Worm (Caenorhabditis elegans): ENCODE results near the gene tftc-3.

Gene tftc-3

DNA sequence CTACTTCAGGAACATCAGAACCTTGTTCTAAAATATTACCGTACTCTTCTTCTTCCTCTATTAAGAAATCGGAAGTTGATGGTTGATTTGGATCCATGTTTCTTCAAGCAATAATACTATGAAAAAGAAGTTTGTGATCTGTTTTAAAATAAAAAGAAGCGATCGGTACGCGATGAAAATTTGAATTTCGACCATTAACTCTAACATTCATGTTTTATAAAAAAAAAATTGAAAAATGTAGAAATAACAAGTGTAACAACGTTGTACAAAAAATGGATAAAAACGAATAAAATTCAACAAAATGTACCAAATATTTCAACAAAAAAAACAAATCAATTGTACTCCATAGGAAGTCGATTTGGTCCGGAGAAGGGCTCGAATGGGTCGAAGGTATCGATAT lies at the start of gene tftc-3:
TSS of gene tftc-3 (minus strand) at position 101 of the 400 bp plus-strand sequence.
- TF ChIP-seq unc-39 (tag; optimal IDR thresholded peaks at IDR 0.05), result no peak
- TF ChIP-seq pha-4 (tag; optimal IDR thresholded peaks at IDR 0.05), result no peak
- no peak for TF ChIP-seq ztf-4 (tag; optimal IDR thresholded peaks at IDR 0.05)
- no peak for TF ChIP-seq skn-1 (tag; optimal IDR thresholded peaks at IDR 0.05)
- no peak for TF ChIP-seq eor-1 (tag; optimal IDR thresholded peaks at IDR 0.05)
- no peak for TF ChIP-seq lsy-12 (tag; optimal IDR thresholded peaks at IDR 0.05)
- TF ChIP-seq ama-1 (optimal IDR thresholded peaks at IDR 0.05), result no peak
- no peak for TF ChIP-seq ceh-82 (tag; optimal IDR thresholded peaks at IDR 0.05)
- TF ChIP-seq lin-15B (tag; optimal IDR thresholded peaks at IDR 0.05), result no peak
- no peak for TF ChIP-seq ZK546.5 (tag; optimal IDR thresholded peaks at IDR 0.05)
- no peak for TF ChIP-seq nhr-43 (tag; optimal IDR thresholded peaks at IDR 0.05; ENCODE audit: poor library complexity, severe bottlenecking)
- no peak for TF ChIP-seq ceh-9 (tag; optimal IDR thresholded peaks at IDR 0.05)
- no peak for TF ChIP-seq ceh-16 (tag; optimal IDR thresholded peaks at IDR 0.05)

- no peak for TF ChIP-seq lin-15B (tag; optimal IDR thresholded peaks at IDR 0.05)
- TF ChIP-seq pha-4 (tag; optimal IDR thresholded peaks at IDR 0.05), result peak; percentile 70
- peak; percentile 27 for TF ChIP-seq jun-1 (tag; optimal IDR thresholded peaks at IDR 0.05)
- no peak for TF ChIP-seq mml-1 (tag; optimal IDR thresholded peaks at IDR 0.05)
- no peak for TF ChIP-seq daf-12 (tag; optimal IDR thresholded peaks at IDR 0.05)
- TF ChIP-seq hmg-11 (tag; optimal IDR thresholded peaks at IDR 0.05), result no peak
- no peak for TF ChIP-seq lsy-12 (tag; optimal IDR thresholded peaks at IDR 0.05)
- peak; percentile 81 for TF ChIP-seq elt-2 (tag; optimal IDR thresholded peaks at IDR 0.05)
- peak; percentile 84 for TF ChIP-seq pqm-1 (tag; optimal IDR thresholded peaks at IDR 0.05)
- TF ChIP-seq tbx-2 (tag; optimal IDR thresholded peaks at IDR 0.05), result no peak
Observed at ce11 chrV:10256050-10256449, 45.9 kb upstream of the tftc-3 start, which contains the start of gene nhr-232. TSS of gene nhr-232 (plus strand) at chrV:10256170.

- TF ChIP-seq pqm-1 (tag; optimal IDR thresholded peaks at IDR 0.05) (peak; percentile 32), jun-1 (tag; optimal IDR thresholded peaks at IDR 0.05) (no peak), skn-1 (tag; optimal IDR thresholded peaks at IDR 0.05) (no peak), elt-2 (tag; optimal IDR thresholded peaks at IDR 0.05) (peak; percentile 13), ceh-16 (tag; optimal IDR thresholded peaks at IDR 0.05) (no peak), egl-5 (tag; optimal IDR thresholded peaks at IDR 0.05) (no peak), mdl-1 (tag; optimal IDR thresholded peaks at IDR 0.05) (no peak), nfya-1 (tag; optimal IDR thresholded peaks at IDR 0.05; ENCODE audit: insufficient read depth) (peak; percentile 7), pha-4 (tag; optimal IDR thresholded peaks at IDR 0.05) (peak; percentile 62), unc-62 (GFP tag; optimal IDR thresholded peaks at IDR 0.05) (no peak), nhr-28 (tag; optimal IDR thresholded peaks at IDR 0.05) (no peak)
Observed at ce11 chrV:10255005-10255472, 44.9 kb upstream of the tftc-3 start, which contains the start of gene rop-1. TSS of gene rop-1 (minus strand) at chrV:10255055.

ce11 chrV:10252682-10253081 lies 42.5 kb upstream of the tftc-3 start:
- TF ChIP-seq unc-39 (tag; optimal IDR thresholded peaks at IDR 0.05) (no peak), ama-1 (optimal IDR thresholded peaks at IDR 0.05) (peak; percentile 53), daf-12 (tag; optimal IDR thresholded peaks at IDR 0.05) (no peak)

DNA sequence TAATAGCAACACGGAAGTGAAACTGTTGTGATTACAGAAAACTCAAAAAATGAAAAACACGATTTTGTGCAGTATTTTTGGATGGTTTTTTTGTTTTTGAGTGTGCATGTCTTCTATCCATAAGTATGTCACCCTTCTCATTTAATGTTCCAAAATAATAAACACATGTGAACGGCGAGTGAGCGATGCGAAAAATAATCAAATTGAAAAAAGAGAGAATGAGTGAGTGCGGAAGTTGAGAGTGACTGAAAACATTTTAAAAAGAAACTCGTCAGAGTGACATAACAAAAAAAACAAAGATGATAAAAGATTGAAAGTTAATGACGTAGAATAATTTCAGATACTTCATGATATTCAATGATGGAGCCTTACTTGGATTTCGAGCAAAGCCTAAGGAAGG lies 39.4 kb upstream of the tftc-3 start:
- TF ChIP-seq lsy-12 (tag; optimal IDR thresholded peaks at IDR 0.05) (no peak), nhr-28 (tag; optimal IDR thresholded peaks at IDR 0.05) (no peak), egl-5 (tag; optimal IDR thresholded peaks at IDR 0.05) (no peak), ceh-28 (tag; optimal IDR thresholded peaks at IDR 0.05) (no peak), daf-12 (tag; optimal IDR thresholded peaks at IDR 0.05) (no peak), nhr-12 (tag; optimal IDR thresholded peaks at IDR 0.05) (no peak), unc-62 (GFP tag; optimal IDR thresholded peaks at IDR 0.05) (no peak), tbx-2 (tag; optimal IDR thresholded peaks at IDR 0.05) (no peak), nhr-25 (tag; optimal IDR thresholded peaks at IDR 0.05) (no peak), lin-15B (tag; optimal IDR thresholded peaks at IDR 0.05) (no peak), skn-1 (tag; optimal IDR thresholded peaks at IDR 0.05) (no peak), fkh-2 (tag; optimal IDR thresholded peaks at IDR 0.05) (no peak), pqm-1 (tag; optimal IDR thresholded peaks at IDR 0.05) (no peak), aly-2 (tag; optimal IDR thresholded peaks at IDR 0.05) (no peak), ama-1 (optimal IDR thresholded peaks at IDR 0.05) (no peak), ceh-82 (tag; optimal IDR thresholded peaks at IDR 0.05) (no peak), mml-1 (tag; optimal IDR thresholded peaks at IDR 0.05) (no peak), ztf-11 (tag; optimal IDR thresholded peaks at IDR 0.05) (no peak), egl-27 (tag; optimal IDR thresholded peaks at IDR 0.05) (no peak), ceh-9 (tag; optimal IDR thresholded peaks at IDR 0.05) (no peak)
